Fruit fly (Drosophila melanogaster) whole organism, embryonic: ENCODE data around the gene Seipin.

Experiments used
- CG10321 ChIP-seq: fragments of 200-800 bp; sonication (Bioruptor generic); IDR thresholded peaks from 2 replicates; pipeline ENCODE4 v1.3.6; 2022; ENCODE audit warnings: missing biosample characterization, missing genetic modification characterization
- CG11504 ChIP-seq: fragments of 200-800 bp; sonication (Bioruptor generic); optimal IDR thresholded peaks from 3 replicates; lab custom pipeline; 2019; ENCODE audit warnings: missing biosample characterization, mild to moderate bottlenecking, missing genetic modification characterization, moderate library complexity
- CG12104 ChIP-seq: fragments of 200-800 bp; sonication (Bioruptor generic); optimal IDR thresholded peaks from 3 replicates; lab custom pipeline; 2016; ENCODE audit warnings: missing biosample characterization, missing genetic modification characterization
- CG12942 ChIP-seq: fragments of 200-800 bp; sonication (Bioruptor generic); optimal IDR thresholded peaks from 3 replicates; lab custom pipeline; 2016; ENCODE audit warnings: missing biosample characterization, missing genetic modification characterization
- CG14965 ChIP-seq: fragments of 200-800 bp; sonication (Bioruptor generic); optimal IDR thresholded peaks from 2 replicates; lab custom pipeline; 2016; ENCODE audit warnings: missing biosample characterization, missing genetic modification characterization, borderline replicate concordance
- CG1602 ChIP-seq: fragments of 200-800 bp; sonication (Bioruptor generic); optimal IDR thresholded peaks from 3 replicates; lab custom pipeline; 2016; ENCODE audit warnings: missing biosample characterization, missing genetic modification characterization
- CG16779 ChIP-seq: fragments of 200-800 bp; sonication (Bioruptor generic); IDR thresholded peaks from 2 replicates; pipeline ENCODE4 v1.3.6; 2022; ENCODE audit warnings: missing biosample characterization, missing genetic modification characterization
- CG17568 ChIP-seq: fragments of 200-800 bp; sonication (Bioruptor generic); optimal IDR thresholded peaks from 2 replicates; lab custom pipeline; 2018; ENCODE audit warnings: missing biosample characterization, mild to moderate bottlenecking, missing genetic modification characterization, moderate library complexity
- CG18011 ChIP-seq: fragments of 200-800 bp; sonication (Bioruptor generic); optimal IDR thresholded peaks from 2 replicates; lab custom pipeline; 2017; ENCODE audit warnings: missing biosample characterization, missing genetic modification characterization, mild to moderate bottlenecking, moderate library complexity, missing genotype
- CG32767 ChIP-seq: fragments of 200-800 bp; sonication (Bioruptor generic); IDR thresholded peaks from 2 replicates; pipeline ENCODE4 v1.3.6; 2022; ENCODE audit warnings: missing biosample characterization, missing genetic modification characterization
- CG3847 ChIP-seq: fragments of 200-800 bp; sonication (Bioruptor generic); IDR thresholded peaks from 2 replicates; pipeline ENCODE4 v1.3.6; 2022; ENCODE audit warnings: missing biosample characterization, missing genetic modification characterization
- CG6854 ChIP-seq: fragments of 200-800 bp; sonication (Bioruptor generic); optimal IDR thresholded peaks from 3 replicates; lab custom pipeline; 2017; ENCODE audit warnings: missing biosample characterization, mild to moderate bottlenecking, missing genetic modification characterization
- CG7556 ChIP-seq: fragments of 200-800 bp; sonication (Bioruptor generic); optimal IDR thresholded peaks from 2 replicates; lab custom pipeline; 2017; ENCODE audit warnings: missing biosample characterization, mild to moderate bottlenecking, missing genetic modification characterization
- CG7786 ChIP-seq: fragments of 200-800 bp; sonication (Bioruptor generic); optimal IDR thresholded peaks from 2 replicates; lab custom pipeline; 2016; ENCODE audit warnings: missing biosample characterization, missing genetic modification characterization
- CoRest ChIP-seq: fragments of 200-800 bp; sonication (Bioruptor generic); optimal IDR thresholded peaks from 3 replicates; lab custom pipeline; 2018; ENCODE audit warnings: missing biosample characterization, mild to moderate bottlenecking, missing genetic modification characterization, moderate library complexity
- Dfd ChIP-seq, 2 experiments: fragments of >200 bp; optimal IDR thresholded peaks; 2 replicates each; lab custom pipeline; 2017; ENCODE audit warnings: missing biosample characterization in 2 of 2, missing genetic modification characterization in 2 of 2
- Drgx ChIP-seq: fragments of 200-800 bp; sonication (Bioruptor generic); IDR thresholded peaks from 2 replicates; pipeline ENCODE4 v1.3.6; 2022; ENCODE audit warnings: missing biosample characterization, missing genetic modification characterization
- Fer3 ChIP-seq: fragments of 200-800 bp; sonication (Bioruptor generic); optimal IDR thresholded peaks from 2 replicates; lab custom pipeline; 2018; ENCODE audit warnings: missing biosample characterization, mild to moderate bottlenecking, missing genetic modification characterization, moderate library complexity
- GATAe ChIP-seq: fragments of 200-800 bp; sonication (Bioruptor generic); conservative IDR thresholded peaks from 2 replicates; pipeline ENCODE4 v1.3.6; 2022; ENCODE audit warnings: missing biosample characterization, missing genetic modification characterization
- Mes4 ChIP-seq: fragments of 200-800 bp; sonication (Bioruptor generic); optimal IDR thresholded peaks from 2 replicates; lab custom pipeline; 2016; ENCODE audit warnings: missing biosample characterization, missing genetic modification characterization
- Poxn ChIP-seq: fragments of 200-800 bp; sonication (Bioruptor generic); IDR thresholded peaks from 2 replicates; pipeline ENCODE4 v1.3.6; 2022; ENCODE audit warnings: missing biosample characterization, missing genetic modification characterization
- Sox102F ChIP-seq: fragments of 200-800 bp; sonication (Bioruptor generic); optimal IDR thresholded peaks from 2 replicates; lab custom pipeline; 2018; ENCODE audit warnings: missing biosample characterization, mild to moderate bottlenecking, missing genetic modification characterization, moderate library complexity
- Trl ChIP-seq, 3 experiments: fragments of >200 bp in 2 of 3; fragments of 200-800 bp in 1 of 3; sonication (Bioruptor generic) in 1 of 3; optimal IDR thresholded peaks; 2 replicates in 1 of 3; 3 replicates in 2 of 3; lab custom pipeline; 2016 to 2017; ENCODE audit warnings: missing biosample characterization in 1 of 3, missing genetic modification characterization in 1 of 3
- Vsx1 ChIP-seq: fragments of 200-800 bp; sonication (Bioruptor generic); optimal IDR thresholded peaks from 2 replicates; lab custom pipeline; 2017; ENCODE audit warnings: missing biosample characterization, mild to moderate bottlenecking, missing genetic modification characterization, missing genetic modification reagents
- ara ChIP-seq: fragments of 200-800 bp; sonication (Bioruptor generic); IDR thresholded peaks from 2 replicates; pipeline ENCODE4 v1.3.6; 2022; ENCODE audit warnings: missing biosample characterization, missing genetic modification characterization
- bbx ChIP-seq: fragments of 200-800 bp; sonication (Bioruptor generic); IDR thresholded peaks from 2 replicates; pipeline ENCODE4 v1.3.6; 2022; ENCODE audit warnings: missing biosample characterization, missing genetic modification characterization; ENCODE audit not compliant: partially characterized antibody
- br ChIP-seq: fragments of >200 bp; optimal IDR thresholded peaks from 2 replicates; lab custom pipeline; 2017
- chinmo ChIP-seq: fragments of 200-800 bp; sonication (Bioruptor generic); IDR thresholded peaks from 4 replicates; pipeline ENCODE4 v1.3.6; 2022; ENCODE audit warnings: missing biosample characterization, missing genetic modification characterization; ENCODE audit not compliant: partially characterized antibody
- chn ChIP-seq: fragments of 200-800 bp; sonication (Bioruptor generic); optimal IDR thresholded peaks from 2 replicates; lab custom pipeline; 2016; ENCODE audit warnings: missing biosample characterization, missing genetic modification characterization
- ci ChIP-seq: fragments of 200-800 bp; sonication (Bioruptor generic); IDR thresholded peaks from 3 replicates; pipeline ENCODE4 v1.3.6; 2022; ENCODE audit warnings: missing biosample characterization, missing genetic modification characterization
- crol ChIP-seq: fragments of 200-800 bp; sonication (Bioruptor generic); IDR thresholded peaks from 2 replicates; pipeline ENCODE4 v1.3.6; 2022; ENCODE audit warnings: missing biosample characterization, missing genetic modification characterization
- dan ChIP-seq: fragments of 200-800 bp; sonication (Bioruptor generic); IDR thresholded peaks from 2 replicates; pipeline ENCODE4 v1.3.6; 2022; ENCODE audit warnings: missing biosample characterization, missing genetic modification characterization
- exex ChIP-seq: fragments of 200-800 bp; sonication (Bioruptor generic); optimal IDR thresholded peaks from 4 replicates; lab custom pipeline; 2018; ENCODE audit warnings: missing biosample characterization, mild to moderate bottlenecking, missing genetic modification characterization, moderate library complexity
- fd96Cb ChIP-seq: fragments of 200-800 bp; sonication (Bioruptor generic); optimal IDR thresholded peaks from 2 replicates; lab custom pipeline; 2018; ENCODE audit warnings: missing biosample characterization, mild to moderate bottlenecking, missing genetic modification characterization, moderate library complexity
- gcm ChIP-seq: fragments of 200-800 bp; sonication (Bioruptor generic); optimal IDR thresholded peaks from 2 replicates; lab custom pipeline; 2019; ENCODE audit warnings: missing biosample characterization, mild to moderate bottlenecking, missing genetic modification characterization, moderate library complexity
- grn ChIP-seq: fragments of 200-800 bp; sonication (Bioruptor generic); optimal IDR thresholded peaks from 3 replicates; lab custom pipeline; 2017; ENCODE audit warnings: missing biosample characterization, missing genetic modification characterization
- h ChIP-seq: fragments of >200 bp; optimal IDR thresholded peaks from 2 replicates; lab custom pipeline; 2017
- hkb ChIP-seq, 2 experiments: fragments of 200-800 bp in 1 of 2; fragments of >200 bp in 1 of 2; sonication (Bioruptor generic) in 1 of 2; IDR thresholded peaks in 1 of 2; optimal IDR thresholded peaks in 1 of 2; 2 replicates each; pipeline versions ENCODE4 v1.3.6 to Lab custom; 2017 to 2022; ENCODE audit warnings: missing biosample characterization in 1 of 2, missing genetic modification characterization in 1 of 2
- jumu ChIP-seq: fragments of 200-800 bp; sonication (Bioruptor generic); optimal IDR thresholded peaks from 3 replicates; lab custom pipeline; 2016; ENCODE audit warnings: missing biosample characterization, missing genetic modification characterization
- luna ChIP-seq: fragments of 200-800 bp; sonication (Bioruptor generic); optimal IDR thresholded peaks from 2 replicates; lab custom pipeline; 2016; ENCODE audit warnings: missing biosample characterization, missing genetic modification characterization
- nom ChIP-seq: fragments of 200-800 bp; sonication (Bioruptor generic); optimal IDR thresholded peaks from 2 replicates; lab custom pipeline; 2017; ENCODE audit warnings: missing biosample characterization, missing genetic modification characterization, mild to moderate bottlenecking, moderate library complexity, missing genetic modification reagents
- slou ChIP-seq: fragments of 200-800 bp; sonication (Bioruptor generic); optimal IDR thresholded peaks from 3 replicates; lab custom pipeline; 2016; ENCODE audit warnings: missing biosample characterization, missing genetic modification characterization
- slp2 ChIP-seq: fragments of 200-800 bp; sonication (Bioruptor generic); optimal IDR thresholded peaks from 2 replicates; lab custom pipeline; 2016; ENCODE audit warnings: missing biosample characterization, missing genetic modification characterization
- tgo ChIP-seq: fragments of 200-800 bp; sonication (Bioruptor generic); IDR thresholded peaks from 3 replicates; pipeline ENCODE4 v1.3.6; 2022; ENCODE audit warnings: missing biosample characterization, missing genetic modification characterization
- tll ChIP-seq, 2 experiments: fragments of 200-800 bp in 1 of 2; fragments of >200 bp in 1 of 2; sonication (Bioruptor generic) in 1 of 2; optimal IDR thresholded peaks; 2 replicates each; lab custom pipeline; 2017 to 2019; ENCODE audit warnings: missing biosample characterization in 2 of 2, missing genetic modification characterization in 2 of 2, mild to moderate bottlenecking in 1 of 2, moderate library complexity in 1 of 2
- tup ChIP-seq: fragments of 200-800 bp; sonication (Bioruptor generic); optimal IDR thresholded peaks from 2 replicates; lab custom pipeline; 2016; ENCODE audit warnings: missing biosample characterization, mild to moderate bottlenecking, missing genetic modification characterization, moderate library complexity
- wdn ChIP-seq: fragments of 200-800 bp; sonication (Bioruptor generic); IDR thresholded peaks from 2 replicates; pipeline ENCODE4 v1.3.6; 2022; ENCODE audit warnings: missing biosample characterization, missing genetic modification characterization
- zfh1 ChIP-seq: fragments of 200-800 bp; sonication (Bioruptor generic); IDR thresholded peaks from 3 replicates; pipeline ENCODE4 v1.3.6; 2022; ENCODE audit warnings: missing biosample characterization, missing genetic modification characterization
- zfh2 ChIP-seq: fragments of 200-800 bp; sonication (Bioruptor generic); optimal IDR thresholded peaks from 2 replicates; lab custom pipeline; 2016; ENCODE audit warnings: missing biosample characterization, missing genetic modification characterization

Gene Seipin

DNA sequence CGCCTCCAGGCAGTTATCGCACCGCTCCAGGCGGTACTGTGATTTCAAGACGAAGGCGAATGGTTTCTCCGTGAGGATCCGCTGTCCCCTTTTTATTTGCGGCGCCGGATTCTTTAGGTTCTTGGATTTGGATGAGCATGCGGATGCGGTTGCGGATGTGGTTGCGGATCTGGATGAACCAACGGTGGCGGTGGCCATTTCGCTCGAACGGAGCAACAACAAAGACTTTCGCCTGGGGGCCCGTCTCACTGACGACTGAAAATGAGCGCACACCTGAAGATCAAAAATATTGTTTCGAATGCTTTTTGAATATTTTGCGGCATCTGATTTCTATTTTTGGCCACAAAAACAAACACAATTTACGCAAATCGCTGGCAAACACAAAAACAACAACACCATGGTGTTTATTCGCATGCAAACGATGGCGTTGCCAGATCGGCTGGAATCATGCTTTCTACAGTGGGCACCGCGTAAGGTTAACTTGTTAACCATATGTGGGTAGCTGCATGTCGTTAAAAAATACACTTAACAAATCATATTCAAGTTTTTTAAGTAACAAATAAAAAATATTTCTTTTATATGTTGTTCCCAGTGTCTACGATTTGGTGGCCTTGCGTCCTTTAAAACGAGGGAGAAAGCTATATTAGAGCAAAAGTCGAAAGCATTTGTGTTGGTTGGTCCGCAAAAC lies 11.0 kb upstream of the Seipin start, which contains the start of gene Smyd3 (continued):
- TF ChIP-seq Fer3 (tag; lab: Kevin White, UChicago) (peak; percentile 77), fd96Cb (tag; lab: Kevin White, UChicago) (peak; percentile 64), bbx (no peak), CG18011 (GFP tag; lab: Kevin White, UChicago) (peak; percentile 71), slou (GFP tag; lab: Kevin White, UChicago) (peak; percentile 28), CG6854 (peak; percentile 44), CG16779 (GFP tag; lab: Robert Waterston, UW) (0 out of 2 replicates have a peak, but pooled peaks have one; percentile 53), chinmo (no peak), grn (GFP tag; lab: Kevin White, UChicago) (no peak), slp2 (GFP tag; lab: Kevin White, UChicago) (peak; percentile 49), h (no peak), Sox102F (GFP tag; lab: Kevin White, UChicago) (peak; percentile 79), CG17568 (no peak), nom (peak; percentile 53), ci (GFP tag; lab: Robert Waterston, UW) (peak; percentile 90), exex (tag; lab: Kevin White, UChicago) (no peak), crol (GFP tag; lab: Robert Waterston, UW) (no peak), tgo (GFP tag; lab: Robert Waterston, UW) (peak; percentile 85), tup (GFP tag; lab: Kevin White, UChicago) (peak; percentile 53), zfh2 (peak; percentile 76), CG1602 (GFP tag; lab: Kevin White, UChicago) (peak; percentile 71), Poxn (GFP tag; lab: Robert Waterston, UW) (no peak), Mes4 (GFP tag; lab: Kevin White, UChicago) (peak; percentile 34), wdn (GFP tag; lab: Robert Waterston, UW) (peak; percentile 72), zfh1 (GFP tag; lab: Robert Waterston, UW) (peak; percentile 87), CG7556 (GFP tag; lab: Kevin White, UChicago) (peak; percentile 63), CG12942 (GFP tag; lab: Kevin White, UChicago) (peak; percentile 72), luna (GFP tag; lab: Kevin White, UChicago) (peak; percentile 52), CG11504 (tag; lab: Kevin White, UChicago) (no peak), br (lab: Kevin White, UChicago) (no peak), Vsx1 (GFP tag; lab: Kevin White, UChicago) (no peak), CG7786 (peak; percentile 58), tll (GFP tag; optimal IDR thresholded peaks at IDR 0.05; lab: Kevin White, UChicago) (no peak), Dfd (GFP tag; optimal IDR thresholded peaks at IDR 0.05; lab: Kevin White, UChicago) (no peak), ara (GFP tag; lab: Robert Waterston, UW) (peak; percentile 82), CoRest (tag; lab: Kevin White, UChicago) (peak; percentile 72), CG14965 (GFP tag; lab: Kevin White, UChicago) (no peak), hkb (optimal IDR thresholded peaks at IDR 0.05; lab: Kevin White, UChicago) (no peak), hkb (GFP tag; IDR thresholded peaks at IDR 0.05; lab: Robert Waterston, UW) (peak; percentile 88), CG3847 (GFP tag; lab: Robert Waterston, UW) (peak; percentile 84), CG12104 (GFP tag; lab: Kevin White, UChicago) (peak; percentile 1), chn (GFP tag; lab: Kevin White, UChicago) (peak; percentile 76), gcm (no peak), CG32767 (peak; percentile 37; the same call in 1 of the 2 replicates), jumu (GFP tag; lab: Kevin White, UChicago) (peak; percentile 62), CG10321 (GFP tag; lab: Robert Waterston, UW) (no peak; the same call in 1 of the 2 replicates), Drgx (GFP tag; lab: Robert Waterston, UW) (peak; percentile 86), dan (GFP tag; lab: Robert Waterston, UW) (no peak), GATAe (no peak), Trl (optimal IDR thresholded peaks at IDR 0.05; lab: Kevin White, UChicago) (no peak), Trl (GFP tag; optimal IDR thresholded peaks at IDR 0.05; lab: Kevin White, UChicago) (peak; percentile 71)
